Fruit fly (Drosophila melanogaster) whole organism, embryonic: ENCODE data around the gene baf.

ENCODE experiments used
- Blimp-1 ChIP-seq: fragments of 200-800 bp; sonication (Bioruptor generic); optimal IDR thresholded peaks from 3 replicates; lab custom pipeline; 2018; ENCODE audit warnings: missing biosample characterization, missing genetic modification characterization, mild to moderate bottlenecking, moderate library complexity, missing genetic modification reagents
- CG10267 ChIP-seq: fragments of 200-800 bp; sonication (Bioruptor generic); optimal IDR thresholded peaks from 2 replicates; lab custom pipeline; 2018; ENCODE audit warnings: missing biosample characterization, mild to moderate bottlenecking, missing genetic modification characterization, moderate library complexity
- CG11085 ChIP-seq: fragments of 200-800 bp; sonication (Bioruptor generic); IDR thresholded peaks from 2 replicates; pipeline ENCODE4 v1.3.6; 2022; ENCODE audit warnings: missing biosample characterization, missing genetic modification characterization
- CG11723 ChIP-seq: fragments of 200-800 bp; sonication (Bioruptor generic); optimal IDR thresholded peaks from 2 replicates; lab custom pipeline; 2017; ENCODE audit warnings: missing biosample characterization, mild to moderate bottlenecking, missing genetic modification characterization
- CG12071 ChIP-seq: fragments of 200-800 bp; sonication (Bioruptor generic); optimal IDR thresholded peaks from 3 replicates; lab custom pipeline; 2018; ENCODE audit warnings: missing biosample characterization, mild to moderate bottlenecking, missing genetic modification characterization
- CG12155 ChIP-seq: fragments of 200-800 bp; sonication (Bioruptor generic); optimal IDR thresholded peaks from 3 replicates; lab custom pipeline; 2016; ENCODE audit warnings: missing biosample characterization, missing genetic modification characterization
- CG12659 ChIP-seq: fragments of 200-800 bp; sonication (Bioruptor generic); optimal IDR thresholded peaks from 3 replicates; lab custom pipeline; 2017; ENCODE audit warnings: mild to moderate bottlenecking, missing biosample characterization, missing genetic modification reagents, missing genetic modification characterization
- CG13775 ChIP-seq: fragments of 200-800 bp; sonication (Bioruptor generic); optimal IDR thresholded peaks from 3 replicates; lab custom pipeline; 2017; ENCODE audit warnings: missing biosample characterization, mild to moderate bottlenecking, missing genetic modification characterization
- CG14667 ChIP-seq: fragments of 200-800 bp; sonication (Bioruptor generic); IDR thresholded peaks from 2 replicates; pipeline ENCODE4 v1.3.6; 2022; ENCODE audit warnings: missing biosample characterization, missing genetic modification characterization
- CG15269 ChIP-seq: fragments of 200-800 bp; sonication (Bioruptor generic); optimal IDR thresholded peaks from 2 replicates; lab custom pipeline; 2018; ENCODE audit warnings: missing biosample characterization, mild to moderate bottlenecking, missing genetic modification characterization, moderate library complexity
- CG1602 ChIP-seq: fragments of 200-800 bp; sonication (Bioruptor generic); optimal IDR thresholded peaks from 3 replicates; lab custom pipeline; 2016; ENCODE audit warnings: missing biosample characterization, missing genetic modification characterization
- CG17568 ChIP-seq: fragments of 200-800 bp; sonication (Bioruptor generic); optimal IDR thresholded peaks from 2 replicates; lab custom pipeline; 2018; ENCODE audit warnings: missing biosample characterization, mild to moderate bottlenecking, missing genetic modification characterization, moderate library complexity
- CG17829 ChIP-seq: fragments of 200-800 bp; optimal IDR thresholded peaks from 2 replicates; lab custom pipeline; 2019; ENCODE audit warnings: missing biosample characterization, mild to moderate bottlenecking, missing genetic modification characterization, moderate library complexity
- CG18476 ChIP-seq: fragments of 200-800 bp; sonication (Bioruptor generic); optimal IDR thresholded peaks from 2 replicates; lab custom pipeline; 2016; ENCODE audit warnings: missing biosample characterization, mild to moderate bottlenecking, missing genetic modification characterization
- CG2889 ChIP-seq: fragments of 200-800 bp; sonication (Bioruptor generic); IDR thresholded peaks from 3 replicates; pipeline ENCODE4 v1.3.6; 2022; ENCODE audit warnings: missing biosample characterization, missing genetic modification characterization
- CG31224 ChIP-seq: fragments of 200-800 bp; sonication (Bioruptor generic); IDR thresholded peaks from 2 replicates; pipeline ENCODE4 v1.3.6; 2022; ENCODE audit warnings: missing biosample characterization, missing genetic modification characterization
- CG3726 ChIP-seq: fragments of 200-800 bp; sonication (Bioruptor generic); IDR thresholded peaks from 3 replicates; pipeline ENCODE4, ENCODE4 v1.3.6; 2022; ENCODE audit warnings: missing biosample characterization, missing genetic modification characterization
- CG4360 ChIP-seq: fragments of 200-800 bp; sonication (Bioruptor generic); IDR thresholded peaks from 2 replicates; pipeline ENCODE4 v1.3.6; 2022; ENCODE audit warnings: missing biosample characterization, missing genetic modification characterization
- CG43689 ChIP-seq: fragments of 200-800 bp; sonication (Bioruptor generic); IDR thresholded peaks from 2 replicates; pipeline ENCODE4 v1.3.6; 2022; ENCODE audit warnings: missing biosample characterization, missing genetic modification characterization
- CG6254 ChIP-seq: fragments of 200-800 bp; sonication (Bioruptor generic); optimal IDR thresholded peaks from 3 replicates; lab custom pipeline; 2017; ENCODE audit warnings: mild to moderate bottlenecking, missing biosample characterization, missing genetic modification reagents, missing genetic modification characterization
- CG6272 ChIP-seq: fragments of 200-800 bp; sonication (Bioruptor generic); IDR thresholded peaks from 2 replicates; pipeline ENCODE4 v1.3.6; 2022; ENCODE audit warnings: missing biosample characterization, missing genetic modification characterization
- CG6683 ChIP-seq: fragments of 200-800 bp; sonication (Bioruptor generic); optimal IDR thresholded peaks from 2 replicates; lab custom pipeline; 2017; ENCODE audit warnings: missing biosample characterization, mild to moderate bottlenecking, missing genetic modification characterization, missing genetic modification reagents
- CG7963 ChIP-seq: fragments of 200-800 bp; sonication (Bioruptor generic); IDR thresholded peaks from 3 replicates; pipeline ENCODE4 v1.3.6; 2022; ENCODE audit warnings: missing biosample characterization, missing genetic modification characterization; ENCODE audit not compliant: partially characterized antibody
- Chrac-16 ChIP-seq: fragments of 200-800 bp; sonication (Bioruptor generic); optimal IDR thresholded peaks from 3 replicates; lab custom pipeline; 2016; ENCODE audit warnings: missing biosample characterization, missing genetic modification characterization
- Gsc ChIP-seq: fragments of 200-800 bp; sonication (Bioruptor generic); IDR thresholded peaks from 2 replicates; pipeline ENCODE4 v1.3.6; 2022; ENCODE audit warnings: missing biosample characterization, missing genetic modification characterization
- H15 ChIP-seq: fragments of 200-800 bp; sonication (Bioruptor generic); IDR thresholded peaks from 3 replicates; pipeline ENCODE4 v1.3.6; 2022; ENCODE audit warnings: missing biosample characterization, missing genetic modification characterization
- H2.0 ChIP-seq: fragments of 200-800 bp; sonication (Bioruptor generic); IDR thresholded peaks from 2 replicates; pipeline ENCODE4 v1.3.6; 2022; ENCODE audit warnings: missing biosample characterization, missing genetic modification characterization
- HmgZ ChIP-seq: fragments of 200-800 bp; sonication (Bioruptor generic); optimal IDR thresholded peaks from 2 replicates; lab custom pipeline; 2018; ENCODE audit warnings: missing biosample characterization, mild to moderate bottlenecking, missing genetic modification characterization
- Oaz ChIP-seq: fragments of 200-800 bp; sonication (Bioruptor generic); IDR thresholded peaks from 2 replicates; pipeline ENCODE4 v1.3.6; 2022; ENCODE audit warnings: missing biosample characterization, missing genetic modification characterization
- ap ChIP-seq: fragments of 200-800 bp; sonication (Bioruptor generic); IDR thresholded peaks from 2 replicates; pipeline ENCODE4 v1.3.6; 2022; ENCODE audit warnings: missing biosample characterization, missing genetic modification characterization
- chm ChIP-seq: fragments of 200-800 bp; sonication (Bioruptor generic); IDR thresholded peaks from 2 replicates; pipeline ENCODE4 v1.3.6; 2022; ENCODE audit warnings: missing biosample characterization, missing genetic modification characterization
- da ChIP-seq: fragments of 200-800 bp; sonication (Bioruptor generic); optimal IDR thresholded peaks from 2 replicates; lab custom pipeline; 2016; ENCODE audit warnings: missing biosample characterization, missing genetic modification characterization
- dati ChIP-seq: fragments of 200-800 bp; sonication (Bioruptor generic); IDR thresholded peaks from 2 replicates; pipeline ENCODE4 v1.3.6; 2022; ENCODE audit warnings: missing biosample characterization, missing genetic modification characterization
- dimm ChIP-seq: fragments of 200-800 bp; sonication (Bioruptor generic); IDR thresholded peaks from 2 replicates; pipeline ENCODE4 v1.3.6; 2022; ENCODE audit warnings: missing biosample characterization, missing genetic modification characterization
- dmrt11E ChIP-seq: fragments of 200-800 bp; sonication (Bioruptor generic); optimal IDR thresholded peaks from 3 replicates; lab custom pipeline; 2018; ENCODE audit warnings: missing biosample characterization, mild to moderate bottlenecking, missing genetic modification characterization, moderate library complexity
- emc ChIP-seq: fragments of 200-800 bp; sonication (Bioruptor generic); optimal IDR thresholded peaks from 2 replicates; lab custom pipeline; 2016; ENCODE audit warnings: missing biosample characterization, missing genetic modification characterization
- h ChIP-seq: fragments of >200 bp; optimal IDR thresholded peaks from 2 replicates; lab custom pipeline; 2017
- hb ChIP-seq: fragments of 200-800 bp; sonication (Bioruptor generic); IDR thresholded peaks from 3 replicates; pipeline ENCODE4 v1.3.6; 2022; ENCODE audit warnings: missing biosample characterization, missing genetic modification characterization; ENCODE audit not compliant: partially characterized antibody
- her ChIP-seq: fragments of 200-800 bp; sonication (Bioruptor generic); optimal IDR thresholded peaks from 2 replicates; lab custom pipeline; 2016; ENCODE audit warnings: missing biosample characterization, missing genetic modification characterization
- hkb ChIP-seq, 2 experiments: fragments of 200-800 bp in 1 of 2; fragments of >200 bp in 1 of 2; sonication (Bioruptor generic) in 1 of 2; IDR thresholded peaks in 1 of 2; optimal IDR thresholded peaks in 1 of 2; 2 replicates each; pipeline versions ENCODE4 v1.3.6 to Lab custom; 2017 to 2022; ENCODE audit warnings: missing biosample characterization in 1 of 2, missing genetic modification characterization in 1 of 2
- luna ChIP-seq: fragments of 200-800 bp; sonication (Bioruptor generic); optimal IDR thresholded peaks from 2 replicates; lab custom pipeline; 2016; ENCODE audit warnings: missing biosample characterization, missing genetic modification characterization
- mld ChIP-seq: fragments of 200-800 bp; sonication (Bioruptor generic); IDR thresholded peaks from 3 replicates; pipeline ENCODE4 v1.3.6; 2022; ENCODE audit warnings: missing biosample characterization, missing genetic modification characterization; ENCODE audit not compliant: partially characterized antibody
- nerfin-1 ChIP-seq: fragments of 200-800 bp; sonication (Bioruptor generic); optimal IDR thresholded peaks from 3 replicates; lab custom pipeline; 2019; ENCODE audit warnings: missing biosample characterization, mild to moderate bottlenecking, missing genetic modification characterization, moderate library complexity
- pita ChIP-seq: fragments of 200-800 bp; sonication (Bioruptor generic); optimal IDR thresholded peaks from 2 replicates; lab custom pipeline; 2017; ENCODE audit warnings: missing biosample characterization, mild to moderate bottlenecking, missing genetic modification characterization
- pros ChIP-seq: fragments of 200-800 bp; sonication (Bioruptor generic); optimal IDR thresholded peaks from 3 replicates; lab custom pipeline; 2019; ENCODE audit warnings: missing biosample characterization, mild to moderate bottlenecking, missing genetic modification characterization, moderate library complexity
- sc ChIP-seq, 3 experiments: fragments of >200 bp in 2 of 3; fragments of 200-800 bp in 1 of 3; sonication (Bioruptor generic) in 1 of 3; optimal IDR thresholded peaks; 2 replicates in 2 of 3; 3 replicates in 1 of 3; lab custom pipeline; 2017; ENCODE audit warnings: mild to moderate bottlenecking in 1 of 3, missing biosample characterization in 1 of 3, missing genetic modification characterization in 1 of 3, missing genetic modification reagents in 1 of 3
- ssp ChIP-seq: fragments of 200-800 bp; sonication (Bioruptor generic); IDR thresholded peaks from 2 replicates; pipeline ENCODE4 v1.3.6; 2022; ENCODE audit warnings: missing biosample characterization, missing genetic modification characterization
- tgo ChIP-seq: fragments of 200-800 bp; sonication (Bioruptor generic); IDR thresholded peaks from 3 replicates; pipeline ENCODE4 v1.3.6; 2022; ENCODE audit warnings: missing biosample characterization, missing genetic modification characterization
- ttk ChIP-seq: fragments of 200-800 bp; sonication (Bioruptor generic); IDR thresholded peaks from 2 replicates; pipeline ENCODE4 v2.1.2; 2022; ENCODE audit warnings: missing biosample characterization, missing genetic modification characterization
- zfh1 ChIP-seq: fragments of 200-800 bp; sonication (Bioruptor generic); IDR thresholded peaks from 3 replicates; pipeline ENCODE4 v1.3.6; 2022; ENCODE audit warnings: missing biosample characterization, missing genetic modification characterization

baf gene

dm6 chr2L:7997290-7998079, 31.8 kb upstream of the baf start (continued):
- TF ChIP-seq Oaz (GFP tag; lab: Robert Waterston, UW) (no peak), dimm (GFP tag; lab: Robert Waterston, UW) (no peak), zfh1 (no peak), dati (GFP tag; lab: Robert Waterston, UW) (no peak), CG7963 (GFP tag; lab: Robert Waterston, UW) (no peak), CG31224 (GFP tag; lab: Robert Waterston, UW) (no peak), CG6272 (no peak), CG2889 (GFP tag; lab: Robert Waterston, UW) (no peak), Gsc (GFP tag; lab: Robert Waterston, UW) (no peak), CG12071 (GFP tag; lab: Kevin White, UChicago) (no peak), CG13775 (GFP tag; lab: Kevin White, UChicago) (no peak), CG14667 (GFP tag; lab: Robert Waterston, UW) (no peak), luna (GFP tag; lab: Kevin White, UChicago) (no peak), ttk (GFP tag; lab: Robert Waterston, UW) (no peak), Chrac-16 (GFP tag; lab: Kevin White, UChicago) (no peak), CG3726 (GFP tag; lab: Robert Waterston, UW) (no peak), CG43689 (GFP tag; lab: Robert Waterston, UW) (no peak), CG11085 (GFP tag; lab: Robert Waterston, UW) (no peak), CG10267 (tag; lab: Kevin White, UChicago) (peak; percentile 35), hkb (optimal IDR thresholded peaks at IDR 0.05; lab: Kevin White, UChicago) (no peak), hkb (GFP tag; IDR thresholded peaks at IDR 0.05; lab: Robert Waterston, UW) (0 out of 2 replicates have a peak, but pooled peaks have one; percentile 39), chm (GFP tag; lab: Robert Waterston, UW) (no peak), emc (GFP tag; lab: Kevin White, UChicago) (no peak), CG12659 (no peak), CG6683 (GFP tag; lab: Kevin White, UChicago) (no peak), sc (optimal IDR thresholded peaks at IDR 0.05; lab: Kevin White, UChicago) (no peak), sc (GFP tag; optimal IDR thresholded peaks at IDR 0.05; lab: Kevin White, UChicago) (no peak), CG1602 (GFP tag; lab: Kevin White, UChicago) (no peak), CG15269 (tag; lab: Kevin White, UChicago) (no peak), CG17829 (tag; lab: Kevin White, UChicago) (peak; percentile 47), Blimp-1 (GFP tag; lab: Kevin White, UChicago) (peak; percentile 44), dmrt11E (tag; lab: Kevin White, UChicago) (no peak), tgo (GFP tag; lab: Robert Waterston, UW) (no peak), hb (GFP tag; lab: Robert Waterston, UW) (no peak), CG6254 (GFP tag; lab: Kevin White, UChicago) (no peak), pita (GFP tag; lab: Kevin White, UChicago) (no peak), H15 (GFP tag; lab: Robert Waterston, UW) (no peak), CG11723 (GFP tag; lab: Kevin White, UChicago) (no peak), da (GFP tag; lab: Kevin White, UChicago) (no peak), pros (GFP tag; lab: Kevin White, UChicago) (no peak), nerfin-1 (tag; lab: Kevin White, UChicago) (no peak), h (lab: Kevin White, UChicago) (no peak), her (no peak), ssp (GFP tag; lab: Robert Waterston, UW) (no peak), CG12155 (no peak), CG4360 (GFP tag; lab: Robert Waterston, UW) (no peak), CG18476 (no peak), ap (GFP tag; lab: Robert Waterston, UW) (no peak), mld (GFP tag; lab: Robert Waterston, UW) (no peak), H2.0 (GFP tag; lab: Robert Waterston, UW) (no peak), HmgZ (no peak), CG17568 (GFP tag; lab: Kevin White, UChicago) (no peak)
